Fruit fly (Drosophila melanogaster): ENCODE results near the gene MSAmiP.

dm6 chr3R:16801413-16801812 lies 94.7 kb downstream of the MSAmiP start:
- no peak for TF ChIP-seq Lpt (GFP tag; optimal IDR thresholded peaks at IDR 0.05)
- no peak for TF ChIP-seq CG11762 (GFP tag; optimal IDR thresholded peaks at IDR 0.05; ENCODE audit: insufficient read depth)
- TF ChIP-seq CG16779 (tag; optimal IDR thresholded peaks at IDR 0.05): no peak
- TF ChIP-seq CG6792 (GFP tag; optimal IDR thresholded peaks at IDR 0.05): no peak
- no peak for TF ChIP-seq acj6 (GFP tag; optimal IDR thresholded peaks at IDR 0.05)
- no peak for TF ChIP-seq svp (GFP tag)
- no peak for TF ChIP-seq CG32006 (GFP tag; optimal IDR thresholded peaks at IDR 0.05)
- TF ChIP-seq Smox (GFP tag; optimal IDR thresholded peaks at IDR 0.05): no peak
- TF ChIP-seq CG10631 (GFP tag; optimal IDR thresholded peaks at IDR 0.05): no peak
- TF ChIP-seq fd85E (GFP tag; optimal IDR thresholded peaks at IDR 0.05): no peak
- TF ChIP-seq Gug (GFP tag; IDR thresholded peaks at IDR 0.05): no peak
- TF ChIP-seq Ets96B (tag; optimal IDR thresholded peaks at IDR 0.05): no peak
- no peak for TF ChIP-seq Hr39 (GFP tag; optimal IDR thresholded peaks at IDR 0.05)
- TF ChIP-seq salr (GFP tag; optimal IDR thresholded peaks at IDR 0.05): no peak

All from whole organism, prepupa.